Worm (Caenorhabditis elegans) whole organism, mixed stage, embryonic: ENCODE measurements around the gene pigk-1.

Source experiments
- M03D4.4 ChIP-seq: sonication (generic microtip); optimal IDR thresholded peaks from 2 replicates; lab custom pipeline; 2017; ENCODE audit warnings: mild to moderate bottlenecking, missing genetic modification characterization, missing compliant biosample characterization
- blmp-1 ChIP-seq: fragments of 150-350 bp; optimal IDR thresholded peaks from 2 replicates; lab custom pipeline; 2014; ENCODE audit warnings: missing biosample characterization, missing genetic modification characterization
- ceh-43 ChIP-seq: fragments of 200-800 bp; sonication (Bioruptor generic); optimal IDR thresholded peaks from 2 replicates; lab custom pipeline; 2018; ENCODE audit warnings: mild to moderate bottlenecking, missing genetic modification characterization, moderate library complexity, missing compliant biosample characterization
- ces-1 ChIP-seq: fragments of 150-350 bp; optimal IDR thresholded peaks from 2 replicates; lab custom pipeline; 2014; ENCODE audit warnings: missing biosample characterization, missing genetic modification reagents, missing genetic modification characterization
- elt-3 ChIP-seq: fragments of 150-350 bp; optimal IDR thresholded peaks from 2 replicates; lab custom pipeline; 2014; ENCODE audit warnings: missing biosample characterization, missing genetic modification characterization
- flh-1 ChIP-seq: fragments of 200-800 bp; sonication (Bioruptor generic); optimal IDR thresholded peaks from 2 replicates; lab custom pipeline; 2018; ENCODE audit warnings: mild to moderate bottlenecking, missing genetic modification characterization, moderate library complexity, missing compliant biosample characterization
- ham-2 ChIP-seq: fragments of 200-800 bp; sonication (Bioruptor generic); optimal IDR thresholded peaks from 2 replicates; lab custom pipeline; 2018; ENCODE audit warnings: mild to moderate bottlenecking, missing genetic modification characterization, missing compliant biosample characterization
- hlh-1 ChIP-seq: fragments of 150-350 bp; optimal IDR thresholded peaks from 2 replicates; lab custom pipeline; 2014; ENCODE audit warnings: missing biosample characterization, missing genetic modification reagents, missing genetic modification characterization
- lin-32 ChIP-seq: fragments of 200-800 bp; sonication (Bioruptor generic); optimal IDR thresholded peaks from 2 replicates; lab custom pipeline; 2018; ENCODE audit warnings: mild to moderate bottlenecking, missing genetic modification characterization, missing compliant biosample characterization
- mab-5 ChIP-seq: fragments of 150-350 bp; optimal IDR thresholded peaks from 2 replicates; lab custom pipeline; 2014; ENCODE audit warnings: missing biosample characterization, missing genetic modification characterization
- mep-1 ChIP-seq: fragments of 150-350 bp; optimal IDR thresholded peaks from 2 replicates; lab custom pipeline; 2017; ENCODE audit warnings: missing biosample characterization, missing genetic modification reagents, missing genetic modification characterization, inconsistent platforms
- mls-2 ChIP-seq: sonication (generic microtip); optimal IDR thresholded peaks from 2 replicates; lab custom pipeline; 2016; ENCODE audit warnings: mild to moderate bottlenecking, missing genetic modification characterization, moderate library complexity, missing compliant biosample characterization
- nhr-237 ChIP-seq: fragments of 150-350 bp; optimal IDR thresholded peaks from 2 replicates; lab custom pipeline; 2014; ENCODE audit warnings: missing biosample characterization, missing genetic modification characterization
- sptf-1 ChIP-seq: sonication (generic microtip); optimal IDR thresholded peaks from 2 replicates; lab custom pipeline; 2017; ENCODE audit warnings: mild to moderate bottlenecking, missing genetic modification characterization, moderate library complexity, missing compliant biosample characterization
- tbx-8 ChIP-seq: fragments of 200-800 bp; sonication (Bioruptor generic); optimal IDR thresholded peaks from 2 replicates; lab custom pipeline; 2018; ENCODE audit warnings: mild to moderate bottlenecking, missing genetic modification characterization, moderate library complexity, missing compliant biosample characterization
- unc-120 ChIP-seq: sonication (generic microtip); optimal IDR thresholded peaks from 2 replicates; lab custom pipeline; 2017; ENCODE audit warnings: missing genetic modification characterization, missing compliant biosample characterization; ENCODE audit not compliant: poor library complexity, severe bottlenecking
- unc-39 ChIP-seq: fragments of 150-350 bp; optimal IDR thresholded peaks from 2 replicates; lab custom pipeline; 2014; ENCODE audit warnings: missing biosample characterization, missing genetic modification characterization
- unc-62 ChIP-seq: fragments of 150-350 bp; optimal IDR thresholded peaks from 2 replicates; lab custom pipeline; 2014; ENCODE audit warnings: missing biosample characterization, missing genetic modification reagents, missing genetic modification characterization
- zip-8 ChIP-seq: fragments of 150-350 bp; optimal IDR thresholded peaks from 2 replicates; lab custom pipeline; 2014; ENCODE audit warnings: missing biosample characterization, missing genetic modification characterization
- ztf-11 ChIP-seq: fragments of 150-350 bp; optimal IDR thresholded peaks from 2 replicates; lab custom pipeline; 2014; ENCODE audit warnings: missing biosample characterization, missing genetic modification characterization

pigk-1 gene

DNA sequence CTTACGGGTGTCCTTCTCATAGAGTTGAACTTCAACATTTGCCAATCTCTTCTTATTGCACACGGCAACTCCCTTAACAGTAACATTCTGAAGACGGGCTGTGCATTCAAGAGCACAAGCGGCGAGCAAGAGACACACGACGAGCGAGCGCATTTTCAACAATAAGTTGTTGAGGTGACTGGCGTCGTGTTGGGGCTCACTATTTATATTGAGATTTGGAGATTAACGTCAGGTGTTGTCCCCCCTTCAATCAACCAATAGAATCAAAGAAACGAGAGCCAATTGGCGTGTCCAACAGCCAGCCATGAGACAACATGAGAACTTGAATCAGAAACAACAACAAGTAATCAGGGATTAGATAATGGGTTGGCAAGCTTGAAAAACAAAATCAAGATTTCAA lies 45.9 kb downstream of the pigk-1 start, which contains the start of gene ttr-16:
Gene ttr-16 (minus strand): TSS at position 176 of the 400 bp plus-strand sequence.
- TF ChIP-seq tbx-8 (no peak), unc-62 (GFP tag; lab: Kevin White, UChicago) (peak; percentile 80), hlh-1 (tag; lab: Kevin White, UChicago) (peak; percentile 97), unc-120 (tag; lab: Kevin White, UChicago) (peak; percentile 59)

DNA sequence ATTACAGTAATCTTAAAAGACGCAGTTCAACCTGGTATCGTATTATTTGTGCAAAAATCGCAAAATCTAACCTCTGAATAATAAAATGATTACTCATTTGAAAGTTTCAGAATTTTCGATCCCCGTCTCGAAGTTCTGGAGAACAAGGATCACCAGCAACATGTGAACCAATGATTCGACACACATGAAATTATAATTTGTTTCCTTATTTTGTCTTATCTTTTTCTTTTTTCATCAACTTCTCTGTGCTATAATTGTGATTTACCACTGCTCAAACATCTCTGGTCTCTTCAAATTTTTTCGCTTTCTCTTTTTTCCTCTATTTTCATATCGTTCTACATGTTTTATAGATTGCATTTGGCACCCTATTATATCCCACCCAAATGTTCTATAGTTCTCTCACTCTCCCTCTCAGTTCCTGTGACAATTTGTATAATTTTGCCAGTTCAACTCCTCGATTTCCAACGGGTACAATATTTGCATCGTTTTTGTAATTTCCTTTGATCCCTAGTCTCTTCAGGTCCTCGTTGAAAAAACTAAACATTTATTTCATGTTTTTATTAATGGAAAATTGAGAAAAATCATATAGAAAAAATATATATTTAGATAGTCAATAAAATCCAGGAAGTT lies 46.7 kb downstream of the pigk-1 start:
- no peak for TF ChIP-seq ztf-11 (tag; lab: Kevin White, UChicago)
- TF ChIP-seq flh-1 (GFP tag; lab: Kevin White, UChicago), result no peak
- no peak for TF ChIP-seq mls-2 (tag; lab: Kevin White, UChicago)
- TF ChIP-seq mep-1, result no peak
- no peak for TF ChIP-seq unc-39 (tag; lab: Kevin White, UChicago)
- no peak for TF ChIP-seq M03D4.4 (tag; lab: Kevin White, UChicago)
- TF ChIP-seq blmp-1 (tag; lab: Kevin White, UChicago), result no peak
- TF ChIP-seq ham-2 (GFP tag; lab: Kevin White, UChicago), result no peak
- no peak for TF ChIP-seq elt-3 (tag; lab: Kevin White, UChicago)
- TF ChIP-seq mab-5 (tag; lab: Kevin White, UChicago), result no peak
- TF ChIP-seq sptf-1, result no peak
- TF ChIP-seq nhr-237 (tag; lab: Kevin White, UChicago), result no peak
- no peak for TF ChIP-seq zip-8 (tag; lab: Kevin White, UChicago)
- TF ChIP-seq ces-1 (GFP tag; lab: Kevin White, UChicago), result no peak
- TF ChIP-seq lin-32 (GFP tag; lab: Kevin White, UChicago), result no peak
- TF ChIP-seq ceh-43, result no peak
- no peak for TF ChIP-seq hlh-1 (tag; lab: Kevin White, UChicago)
- TF ChIP-seq, all 35 proteins: peak for 0
